Fruit fly (Drosophila melanogaster) whole organism, pupa: ENCODE data around the gene Prp39.

ENCODE experiments used
- CG10348 ChIP-seq: fragments of 200-800 bp; sonication (Bioruptor generic); IDR thresholded peaks from 2 replicates; pipeline ENCODE4 v1.3.6; 2022; ENCODE audit warnings: missing biosample characterization, missing genetic modification characterization
- CG12605 ChIP-seq: fragments of 200-800 bp; sonication (Bioruptor generic); IDR thresholded peaks from 2 replicates; pipeline ENCODE4 v1.3.6; 2022; ENCODE audit warnings: missing biosample characterization, missing genetic modification characterization
- CG13204 ChIP-seq: fragments of 200-800 bp; sonication (Bioruptor generic); optimal IDR thresholded peaks from 2 replicates; lab custom pipeline; 2018; ENCODE audit warnings: missing biosample characterization, mild to moderate bottlenecking, missing genetic modification characterization, moderate library complexity
- CG14655 ChIP-seq: fragments of 200-800 bp; sonication (Bioruptor generic); optimal IDR thresholded peaks from 3 replicates; lab custom pipeline; 2017; ENCODE audit warnings: mild to moderate bottlenecking, missing biosample characterization, missing genetic modification reagents, missing genetic modification characterization
- CG15710 ChIP-seq: fragments of 200-800 bp; sonication (Bioruptor generic); optimal IDR thresholded peaks from 2 replicates; lab custom pipeline; 2018; ENCODE audit warnings: missing biosample characterization, mild to moderate bottlenecking, missing genetic modification characterization, moderate library complexity
- CG17806 ChIP-seq: fragments of 200-800 bp; sonication (Bioruptor generic); optimal IDR thresholded peaks from 2 replicates; lab custom pipeline; 2018; ENCODE audit warnings: missing biosample characterization, mild to moderate bottlenecking, missing genetic modification characterization, moderate library complexity
- CG32121 ChIP-seq: fragments of 200-800 bp; sonication (Bioruptor generic); IDR thresholded peaks from 2 replicates; pipeline ENCODE4 v1.3.6; 2022; ENCODE audit warnings: missing biosample characterization, missing genetic modification characterization
- CG34367 ChIP-seq: fragments of 200-800 bp; sonication (Bioruptor generic); optimal IDR thresholded peaks from 2 replicates; lab custom pipeline; 2018; ENCODE audit warnings: missing biosample characterization, mild to moderate bottlenecking, missing genetic modification characterization
- CG4496 ChIP-seq: fragments of 200-800 bp; sonication (Bioruptor generic); IDR thresholded peaks from 3 replicates; pipeline ENCODE4 v1.3.6; 2022; ENCODE audit warnings: missing biosample characterization, missing genetic modification characterization
- CG8159 ChIP-seq: fragments of 200-800 bp; sonication (Bioruptor generic); optimal IDR thresholded peaks from 3 replicates; lab custom pipeline; 2018; ENCODE audit warnings: missing biosample characterization, mild to moderate bottlenecking, missing genetic modification characterization, moderate library complexity
- CG8301 ChIP-seq: fragments of 200-800 bp; sonication (Bioruptor generic); optimal IDR thresholded peaks from 2 replicates; lab custom pipeline; 2018; ENCODE audit warnings: missing biosample characterization, mild to moderate bottlenecking, missing genetic modification characterization
- CG9948 ChIP-seq: fragments of 200-800 bp; sonication (Bioruptor generic); optimal IDR thresholded peaks from 2 replicates; lab custom pipeline; 2018; ENCODE audit warnings: missing biosample characterization, mild to moderate bottlenecking, missing genetic modification characterization, moderate library complexity
- D1 ChIP-seq: fragments of 200-800 bp; sonication (Bioruptor generic); optimal IDR thresholded peaks from 2 replicates; lab custom pipeline; 2018; ENCODE audit warnings: missing biosample characterization, mild to moderate bottlenecking, missing genetic modification characterization, moderate library complexity
- EcR ChIP-seq: fragments of 200-800 bp; sonication (Bioruptor generic); optimal IDR thresholded peaks from 3 replicates; lab custom pipeline; 2019; ENCODE audit warnings: missing biosample characterization, missing genetic modification characterization, mild to moderate bottlenecking, moderate library complexity, missing genetic modification reagents
- Ets98B ChIP-seq: fragments of 200-800 bp; sonication (Bioruptor generic); IDR thresholded peaks from 2 replicates; pipeline ENCODE4 v1.3.6; 2022; ENCODE audit warnings: missing biosample characterization, missing genetic modification characterization
- Pif1A ChIP-seq: fragments of 200-800 bp; sonication (Bioruptor generic); optimal IDR thresholded peaks from 3 replicates; lab custom pipeline; 2016; ENCODE audit warnings: missing biosample characterization, missing genetic modification characterization
- Pif1B ChIP-seq: fragments of 200-800 bp; sonication (Bioruptor generic); optimal IDR thresholded peaks from 3 replicates; lab custom pipeline; 2016; ENCODE audit warnings: missing biosample characterization, missing genetic modification characterization
- Snoo ChIP-seq: fragments of 200-800 bp; sonication (Bioruptor generic); optimal IDR thresholded peaks from 3 replicates; lab custom pipeline; 2017; ENCODE audit warnings: missing biosample characterization, mild to moderate bottlenecking, missing genetic modification characterization, inconsistent platforms
- fd96Ca ChIP-seq: fragments of 200-800 bp; sonication (Bioruptor generic); IDR thresholded peaks from 3 replicates; pipeline ENCODE4 v1.3.6; 2022; ENCODE audit warnings: missing biosample characterization, missing genetic modification characterization
- gl ChIP-seq: fragments of 200-800 bp; sonication (Bioruptor generic); optimal IDR thresholded peaks from 2 replicates; lab custom pipeline; 2018; ENCODE audit warnings: missing biosample characterization, mild to moderate bottlenecking, missing genetic modification characterization
- rn ChIP-seq: fragments of 200-800 bp; sonication (Bioruptor generic); IDR thresholded peaks from 2 replicates; pipeline ENCODE4 v1.3.6; 2022; ENCODE audit warnings: missing biosample characterization, missing genetic modification characterization

Prp39 gene

DNA sequence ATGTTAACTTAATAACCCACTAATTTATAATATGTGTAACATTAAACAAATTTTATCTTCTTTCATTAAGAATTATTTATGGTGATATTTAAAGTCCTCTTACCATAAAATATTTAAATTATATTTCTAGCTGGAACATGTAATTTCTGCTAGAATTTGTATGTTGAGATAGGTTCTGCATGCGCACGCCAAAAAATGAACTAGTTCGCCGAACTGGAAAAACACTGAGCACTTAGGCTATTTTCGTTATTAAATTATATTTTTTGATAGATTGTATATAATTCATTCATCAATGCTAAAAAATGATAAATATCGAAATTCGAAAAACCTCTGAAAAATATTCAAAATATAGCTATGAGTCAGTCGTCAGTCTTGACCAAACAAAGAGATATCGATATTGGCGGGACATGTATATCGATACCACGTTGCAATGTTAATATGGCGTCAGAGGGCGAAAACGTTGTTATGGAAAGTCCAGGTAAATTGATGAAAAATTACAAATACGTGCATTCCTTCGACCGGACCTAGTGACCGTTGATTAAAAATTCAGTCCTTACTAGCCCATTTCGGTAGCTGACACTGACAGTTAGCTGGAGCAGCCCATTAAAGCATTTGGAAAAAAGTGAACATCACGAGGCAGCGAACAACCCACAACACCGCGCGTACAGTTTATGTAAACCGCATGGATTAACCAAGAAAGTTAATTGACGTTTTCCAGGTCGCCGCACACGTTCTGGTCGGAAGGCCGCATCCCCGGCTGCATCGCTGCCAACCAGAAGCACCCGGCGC, at the start of gene Prp39:
Gene Prp39, plus strand, starts transcription at position 426 of the 789 bp plus-strand sequence.
- no peak for TF ChIP-seq CG4496 (GFP tag; lab: Robert Waterston, UW)
- TF ChIP-seq Ets98B (GFP tag; lab: Robert Waterston, UW), result peak; percentile 28
- peak; percentile 7 for TF ChIP-seq CG17806
- TF ChIP-seq CG10348, result no peak
- no peak for TF ChIP-seq CG34367 (tag; lab: Kevin White, UChicago)
- TF ChIP-seq Snoo (tag; lab: Kevin White, UChicago), result no peak
- TF ChIP-seq CG32121 (GFP tag; lab: Robert Waterston, UW), result no peak
- TF ChIP-seq EcR (GFP tag; lab: Kevin White, UChicago), result no peak
- TF ChIP-seq, all 21 proteins: peak for 2

DNA sequence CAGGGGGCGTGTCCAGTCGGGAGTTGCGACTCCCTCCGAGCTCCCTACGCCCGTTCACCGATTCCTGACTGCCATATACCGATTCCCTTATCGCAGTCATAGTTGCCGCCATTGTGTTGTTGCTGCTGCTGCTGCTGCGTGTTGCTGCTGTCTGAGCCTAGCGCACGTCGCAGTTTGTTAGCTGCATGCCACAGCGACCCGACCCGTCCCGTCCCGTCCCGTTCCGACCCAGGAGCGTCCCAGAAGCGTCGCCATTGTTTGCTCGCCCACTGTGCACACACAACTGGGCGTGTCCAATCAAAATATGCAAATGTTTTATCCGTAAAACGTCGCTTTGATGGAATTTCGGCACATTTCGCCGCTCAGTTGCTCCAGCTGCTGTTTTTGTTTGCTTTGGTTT, 36.2 kb upstream of the Prp39 start:
- TF ChIP-seq fd96Ca (GFP tag; lab: Robert Waterston, UW) (no peak), Pif1A (GFP tag; lab: Kevin White, UChicago) (no peak), Pif1B (GFP tag; lab: Kevin White, UChicago) (no peak), D1 (no peak), CG17806 (no peak), CG8159 (tag; lab: Kevin White, UChicago) (no peak), CG9948 (no peak), EcR (GFP tag; lab: Kevin White, UChicago) (no peak)

DNA sequence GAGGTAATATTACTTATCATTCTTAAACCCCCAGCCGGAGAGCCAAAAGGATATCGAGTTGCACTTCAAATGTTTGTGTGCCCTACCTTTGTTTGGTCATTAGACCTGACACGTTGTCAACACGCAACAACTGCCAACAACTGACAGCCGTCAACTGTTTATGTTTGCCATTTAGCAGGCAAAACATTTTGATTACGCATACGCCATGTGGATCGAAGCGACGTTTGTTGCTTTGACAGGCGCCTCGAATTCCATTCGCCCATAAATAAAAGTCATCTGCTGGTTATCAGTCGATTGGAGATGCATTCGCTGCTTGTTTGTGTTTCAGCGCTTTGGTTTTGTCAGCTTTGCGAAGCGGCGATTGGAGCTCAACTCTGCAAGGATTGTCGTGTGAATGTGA, 22.6 kb upstream of the Prp39 start, which contains the start of gene CG34295:
Gene CG34295, plus strand, starts transcription at position 301 of the 400 bp plus-strand sequence.
- no peak for TF ChIP-seq Snoo (tag; lab: Kevin White, UChicago)
- TF ChIP-seq D1, result no peak
- no peak for TF ChIP-seq rn
- TF ChIP-seq CG14655, result no peak

DNA sequence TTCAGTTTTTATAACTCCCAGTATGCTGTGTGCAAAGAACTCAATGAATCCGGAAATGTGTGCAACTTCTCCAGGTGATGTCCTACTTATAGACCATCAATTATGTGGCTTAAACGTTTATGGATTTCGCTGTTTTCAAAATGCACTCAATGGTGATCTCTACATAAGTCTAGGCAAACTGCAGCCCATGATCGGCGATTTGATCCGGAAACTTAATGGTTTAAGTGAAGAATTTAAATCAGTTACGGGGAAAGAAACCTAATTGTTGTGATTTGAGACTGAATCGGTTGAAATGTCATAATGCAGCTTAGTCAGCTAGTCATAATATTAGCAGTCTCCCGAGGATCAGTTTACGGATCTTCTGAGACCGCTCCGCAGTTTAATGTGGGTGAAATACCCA, 21.7 kb upstream of the Prp39 start, which contains the start of gene intr:
Gene intr, plus strand, starts transcription at position 301 of the 400 bp plus-strand sequence.
- TF ChIP-seq CG13204 (GFP tag; lab: Kevin White, UChicago), result no peak
- TF ChIP-seq CG8159 (tag; lab: Kevin White, UChicago), result no peak
- no peak for TF ChIP-seq CG14655
- TF ChIP-seq CG9948, result no peak
- TF ChIP-seq CG8301, result no peak
- no peak for TF ChIP-seq gl
- TF ChIP-seq CG15710 (tag; lab: Kevin White, UChicago), result no peak
- no peak for TF ChIP-seq Ets98B (GFP tag; lab: Robert Waterston, UW)
- TF ChIP-seq rn, result no peak
- no peak for TF ChIP-seq EcR (GFP tag; lab: Kevin White, UChicago)
- TF ChIP-seq CG32121 (GFP tag; lab: Robert Waterston, UW), result no peak
- no peak for TF ChIP-seq D1
- no peak for TF ChIP-seq CG10348
- TF ChIP-seq fd96Ca (GFP tag; lab: Robert Waterston, UW), result no peak
- no peak for TF ChIP-seq Pif1A (GFP tag; lab: Kevin White, UChicago)

DNA sequence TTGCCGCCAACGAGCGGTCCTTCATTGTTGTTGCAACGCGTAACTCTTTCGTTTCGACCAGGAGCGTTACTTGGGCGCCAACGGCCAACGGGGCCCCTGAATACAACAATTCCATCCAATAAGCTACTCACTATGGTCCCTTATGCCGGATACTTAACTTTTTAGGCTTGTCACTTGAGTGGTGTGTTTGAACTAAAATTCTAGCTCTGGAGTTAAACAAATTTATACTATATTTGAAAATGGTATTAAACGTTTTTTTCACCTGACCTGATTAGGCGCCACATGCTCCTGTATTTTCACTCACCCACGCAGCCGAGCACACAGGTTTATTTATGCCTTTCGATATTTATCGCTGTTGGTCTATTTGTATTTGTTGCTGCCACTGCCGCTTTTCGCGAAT, 6.7 kb upstream of the Prp39 start:
- TF ChIP-seq CG12605 (GFP tag; lab: Robert Waterston, UW), result no peak
- no peak for TF ChIP-seq CG14655
- no peak for TF ChIP-seq Ets98B (GFP tag; lab: Robert Waterston, UW)
- no peak for TF ChIP-seq CG9948
- no peak for TF ChIP-seq fd96Ca (GFP tag; lab: Robert Waterston, UW)
- no peak for TF ChIP-seq D1
- TF ChIP-seq EcR (GFP tag; lab: Kevin White, UChicago), result no peak
- peak; percentile 34 for TF ChIP-seq Pif1A (GFP tag; lab: Kevin White, UChicago)
- TF ChIP-seq CG15710 (tag; lab: Kevin White, UChicago), result peak; percentile 47
- no peak for TF ChIP-seq CG10348
- TF ChIP-seq CG32121 (GFP tag; lab: Robert Waterston, UW), result no peak
- no peak for TF ChIP-seq CG4496 (GFP tag; lab: Robert Waterston, UW)
- TF ChIP-seq Snoo (tag; lab: Kevin White, UChicago), result no peak
- TF ChIP-seq gl, result no peak
- TF ChIP-seq CG17806, result no peak
- TF ChIP-seq, all 21 proteins: peak for 2

DNA sequence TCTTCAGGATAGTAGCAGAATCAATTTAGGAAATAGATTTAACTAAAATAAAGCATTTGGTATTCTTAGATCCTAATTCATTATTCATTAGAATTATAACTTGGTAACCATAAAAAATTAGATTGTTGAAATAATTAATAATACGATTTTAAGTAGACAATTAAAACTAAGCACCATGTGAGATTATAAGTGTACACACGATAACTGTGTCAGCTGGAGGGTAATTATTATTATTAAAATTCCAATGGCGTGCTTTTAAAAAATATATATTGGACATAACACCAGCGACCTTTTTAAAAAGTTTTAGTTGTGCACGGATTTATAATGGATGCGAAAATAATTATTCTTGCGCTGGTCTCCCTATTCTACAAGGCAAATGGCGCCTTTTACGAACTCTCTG, 5.5 kb upstream of the Prp39 start, which contains the start of gene CheB98a:
Gene CheB98a, plus strand, starts transcription at position 301 of the 400 bp plus-strand sequence.
- TF ChIP-seq CG8159 (tag; lab: Kevin White, UChicago) (no peak), Snoo (tag; lab: Kevin White, UChicago) (no peak), CG14655 (no peak), CG34367 (tag; lab: Kevin White, UChicago) (no peak), CG17806 (no peak), CG9948 (no peak)
